Worm (Caenorhabditis elegans) whole organism, early embryonic: Measurements from ENCODE around the gene C08F8.9.

ENCODE experiments used
- B0310.2 ChIP-seq: sonication (generic microtip); optimal IDR thresholded peaks from 2 replicates; lab custom pipeline; 2016; ENCODE audit warnings: mild to moderate bottlenecking, missing genetic modification characterization, missing compliant biosample characterization
- F13C5.2 ChIP-seq: sonication (generic microtip); optimal IDR thresholded peaks from 2 replicates; lab custom pipeline; 2017; ENCODE audit warnings: mild to moderate bottlenecking, missing genetic modification characterization, inconsistent platforms, missing compliant biosample characterization
- aly-1 ChIP-seq: sonication (generic microtip); optimal IDR thresholded peaks from 2 replicates; lab custom pipeline; 2016; ENCODE audit warnings: missing genetic modification characterization, missing compliant biosample characterization
- ama-1 ChIP-seq: fragments of 150-350 bp; optimal IDR thresholded peaks from 2 replicates; lab custom pipeline; 2014
- ceh-13 ChIP-seq: fragments of 200-800 bp; sonication (Bioruptor generic); optimal IDR thresholded peaks from 2 replicates; lab custom pipeline; 2018; ENCODE audit warnings: mild to moderate bottlenecking, missing genetic modification characterization, missing compliant biosample characterization
- ceh-36 ChIP-seq: sonication (generic microtip); optimal IDR thresholded peaks from 2 replicates; lab custom pipeline; 2016; ENCODE audit warnings: missing genetic modification characterization, inconsistent platforms, missing compliant biosample characterization
- ets-7 ChIP-seq: sonication (generic microtip); optimal IDR thresholded peaks from 2 replicates; lab custom pipeline; 2016; ENCODE audit warnings: missing genotype, missing genetic modification characterization, missing compliant biosample characterization
- flt-1 ChIP-seq: fragments of 200-800 bp; sonication (Bioruptor generic); IDR thresholded peaks from 2 replicates; pipeline ENCODE4 v1.3.6; 2022; ENCODE audit warnings: missing genetic modification characterization, missing compliant biosample characterization
- hmbx-1 ChIP-seq: sonication (generic microtip); optimal IDR thresholded peaks from 2 replicates; lab custom pipeline; 2016; ENCODE audit warnings: mild to moderate bottlenecking, missing genetic modification characterization, missing compliant biosample characterization
- hmg-4 ChIP-seq: fragments of 200-800 bp; sonication (Bioruptor generic); optimal IDR thresholded peaks from 2 replicates; lab custom pipeline; 2018; ENCODE audit warnings: mild to moderate bottlenecking, missing genetic modification characterization, missing compliant biosample characterization
- hnd-1 ChIP-seq: sonication (generic microtip); optimal IDR thresholded peaks from 2 replicates; lab custom pipeline; 2016; ENCODE audit warnings: missing genetic modification characterization, missing compliant biosample characterization
- sea-1 ChIP-seq: fragments of 200-800 bp; sonication (Bioruptor generic); conservative IDR thresholded peaks from 2 replicates; pipeline ENCODE4 v1.3.6; 2022; ENCODE audit warnings: missing genetic modification characterization, missing compliant biosample characterization
- tbx-11 ChIP-seq: fragments of 200-800 bp; sonication (Bioruptor generic); IDR thresholded peaks from 2 replicates; pipeline ENCODE4 v1.3.6; 2022; ENCODE audit warnings: missing genetic modification characterization, missing compliant biosample characterization
- tbx-37 ChIP-seq: fragments of 200-800 bp; sonication (Bioruptor generic); conservative IDR thresholded peaks from 2 replicates; pipeline ENCODE4 v1.3.6; 2022; ENCODE audit warnings: missing genetic modification reagents, missing genetic modification characterization, missing compliant biosample characterization

DNA sequence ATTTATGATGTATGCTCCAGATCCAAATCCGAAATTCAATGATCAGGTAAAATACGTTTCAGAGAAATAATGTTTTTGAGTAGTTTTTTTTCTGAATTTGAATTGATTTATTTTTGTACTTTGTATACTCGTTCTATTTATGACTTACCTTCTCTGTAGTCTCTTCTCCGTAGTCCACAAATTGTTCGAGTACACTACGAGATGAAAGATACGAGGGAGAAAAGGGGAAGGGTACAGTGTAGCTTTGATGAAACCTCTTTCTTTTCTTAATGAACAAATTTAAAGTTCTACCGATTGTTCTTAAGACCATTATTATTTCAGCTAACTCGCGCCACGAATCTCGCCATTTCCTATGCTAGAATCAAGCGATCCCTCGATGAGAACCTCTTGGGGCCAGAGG lies 1.7 kb upstream of the C08F8.9 start:
- TF ChIP-seq ama-1 (no peak), aly-1 (tag; lab: Kevin White, UChicago) (no peak), hmg-4 (GFP tag; lab: Kevin White, UChicago) (no peak), flt-1 (no peak), ceh-36 (tag; lab: Kevin White, UChicago) (no peak), hmbx-1 (tag; lab: Kevin White, UChicago) (no peak), tbx-37 (GFP tag; lab: Robert Waterston, UW) (no peak), sea-1 (GFP tag; lab: Robert Waterston, UW) (no peak), ets-7 (no peak), F13C5.2 (tag; lab: Kevin White, UChicago) (no peak), tbx-11 (GFP tag; lab: Robert Waterston, UW) (no peak), hnd-1 (tag; lab: Kevin White, UChicago) (no peak), B0310.2 (no peak), ceh-13 (no peak)
